Fruit fly (Drosophila melanogaster) whole organism, embryonic: ENCODE measurements around the gene spz3.

Experiments used
- Ada2b ChIP-seq: fragments of 200-800 bp; sonication (Bioruptor generic); IDR thresholded peaks from 2 replicates; pipeline ENCODE4 v1.3.6; 2022; ENCODE audit warnings: missing biosample characterization, missing genetic modification characterization
- B-H1 ChIP-seq: fragments of 200-800 bp; sonication (Bioruptor generic); IDR thresholded peaks from 3 replicates; pipeline ENCODE4 v1.3.6; 2022; ENCODE audit warnings: missing biosample characterization, missing genetic modification characterization
- Blimp-1 ChIP-seq: fragments of 200-800 bp; sonication (Bioruptor generic); optimal IDR thresholded peaks from 3 replicates; lab custom pipeline; 2018; ENCODE audit warnings: missing biosample characterization, missing genetic modification characterization, mild to moderate bottlenecking, moderate library complexity, missing genetic modification reagents
- CG10274 ChIP-seq: fragments of 200-800 bp; sonication (Bioruptor generic); optimal IDR thresholded peaks from 3 replicates; lab custom pipeline; 2017; ENCODE audit warnings: missing biosample characterization, mild to moderate bottlenecking, missing genetic modification characterization
- CG10543 ChIP-seq: fragments of 200-800 bp; sonication (Bioruptor generic); optimal IDR thresholded peaks from 3 replicates; lab custom pipeline; 2017; ENCODE audit warnings: missing biosample characterization, mild to moderate bottlenecking, missing genetic modification characterization, moderate library complexity
- CG11398 ChIP-seq: fragments of 200-800 bp; sonication (Bioruptor generic); optimal IDR thresholded peaks from 2 replicates; lab custom pipeline; 2016; ENCODE audit warnings: missing biosample characterization, missing genetic modification characterization
- CG11504 ChIP-seq: fragments of 200-800 bp; sonication (Bioruptor generic); optimal IDR thresholded peaks from 3 replicates; lab custom pipeline; 2019; ENCODE audit warnings: missing biosample characterization, mild to moderate bottlenecking, missing genetic modification characterization, moderate library complexity
- CG11723 ChIP-seq: fragments of 200-800 bp; sonication (Bioruptor generic); optimal IDR thresholded peaks from 2 replicates; lab custom pipeline; 2017; ENCODE audit warnings: missing biosample characterization, mild to moderate bottlenecking, missing genetic modification characterization
- CG13287 ChIP-seq: fragments of 200-800 bp; sonication (Bioruptor generic); IDR thresholded peaks from 2 replicates; pipeline ENCODE4 v1.3.6; 2022; ENCODE audit warnings: missing biosample characterization, missing genetic modification characterization; ENCODE audit not compliant: partially characterized antibody
- CG14050 ChIP-seq: fragments of 200-800 bp; sonication (Bioruptor generic); IDR thresholded peaks from 3 replicates; pipeline ENCODE4 v1.3.6; 2022; ENCODE audit warnings: missing biosample characterization, missing genetic modification characterization
- CG14667 ChIP-seq: fragments of 200-800 bp; sonication (Bioruptor generic); IDR thresholded peaks from 2 replicates; pipeline ENCODE4 v1.3.6; 2022; ENCODE audit warnings: missing biosample characterization, missing genetic modification characterization
- CG17385 ChIP-seq: fragments of 200-800 bp; sonication (Bioruptor generic); optimal IDR thresholded peaks from 3 replicates; lab custom pipeline; 2018; ENCODE audit warnings: missing biosample characterization, mild to moderate bottlenecking, missing genetic modification characterization
- CG17568 ChIP-seq: fragments of 200-800 bp; sonication (Bioruptor generic); optimal IDR thresholded peaks from 2 replicates; lab custom pipeline; 2018; ENCODE audit warnings: missing biosample characterization, mild to moderate bottlenecking, missing genetic modification characterization, moderate library complexity
- CG18011 ChIP-seq: fragments of 200-800 bp; sonication (Bioruptor generic); optimal IDR thresholded peaks from 2 replicates; lab custom pipeline; 2017; ENCODE audit warnings: missing biosample characterization, missing genetic modification characterization, mild to moderate bottlenecking, moderate library complexity, missing genotype
- CG18764 ChIP-seq: fragments of 200-800 bp; sonication (Bioruptor generic); optimal IDR thresholded peaks from 3 replicates; lab custom pipeline; 2016; ENCODE audit warnings: missing biosample characterization, missing genetic modification characterization
- CG43689 ChIP-seq: fragments of 200-800 bp; sonication (Bioruptor generic); IDR thresholded peaks from 2 replicates; pipeline ENCODE4 v1.3.6; 2022; ENCODE audit warnings: missing biosample characterization, missing genetic modification characterization
- CG4707 ChIP-seq: fragments of 200-800 bp; sonication (Bioruptor generic); optimal IDR thresholded peaks from 2 replicates; lab custom pipeline; 2018; ENCODE audit warnings: missing biosample characterization, mild to moderate bottlenecking, missing genetic modification characterization, moderate library complexity
- CG6813 ChIP-seq: fragments of 200-800 bp; sonication (Bioruptor generic); optimal IDR thresholded peaks from 2 replicates; lab custom pipeline; 2017; ENCODE audit warnings: missing biosample characterization, missing genetic modification characterization, mild to moderate bottlenecking, moderate library complexity, missing genetic modification reagents
- CG6854 ChIP-seq: fragments of 200-800 bp; sonication (Bioruptor generic); optimal IDR thresholded peaks from 3 replicates; lab custom pipeline; 2017; ENCODE audit warnings: missing biosample characterization, mild to moderate bottlenecking, missing genetic modification characterization
- D19A ChIP-seq: fragments of 200-800 bp; optimal IDR thresholded peaks from 3 replicates; lab custom pipeline; 2019; ENCODE audit warnings: missing biosample characterization, mild to moderate bottlenecking, missing genetic modification characterization, moderate library complexity
- D19B ChIP-seq: fragments of 200-800 bp; sonication (Bioruptor generic); optimal IDR thresholded peaks from 2 replicates; lab custom pipeline; 2017; ENCODE audit warnings: missing biosample characterization, mild to moderate bottlenecking, missing genetic modification characterization
- Dek ChIP-seq: fragments of 200-800 bp; sonication (Bioruptor generic); optimal IDR thresholded peaks from 3 replicates; lab custom pipeline; 2019; ENCODE audit warnings: missing biosample characterization, mild to moderate bottlenecking, missing genetic modification characterization, moderate library complexity
- GATAe ChIP-seq: fragments of 200-800 bp; sonication (Bioruptor generic); conservative IDR thresholded peaks from 2 replicates; pipeline ENCODE4 v1.3.6; 2022; ENCODE audit warnings: missing biosample characterization, missing genetic modification characterization
- Hey ChIP-seq: fragments of 200-800 bp; sonication (Bioruptor generic); optimal IDR thresholded peaks from 3 replicates; lab custom pipeline; 2018; ENCODE audit warnings: missing biosample characterization, mild to moderate bottlenecking, missing genetic modification characterization
- Hmx ChIP-seq: fragments of 200-800 bp; sonication (Bioruptor generic); optimal IDR thresholded peaks from 2 replicates; lab custom pipeline; 2016; ENCODE audit warnings: missing biosample characterization, missing genetic modification characterization
- Hsf ChIP-seq: fragments of 200-800 bp; sonication (Bioruptor generic); optimal IDR thresholded peaks from 3 replicates; lab custom pipeline; 2016; ENCODE audit warnings: missing biosample characterization, missing genetic modification characterization
- Lhr ChIP-seq: fragments of 200-800 bp; sonication (Bioruptor generic); optimal IDR thresholded peaks from 3 replicates; lab custom pipeline; 2017; ENCODE audit warnings: mild to moderate bottlenecking, missing biosample characterization, missing genetic modification reagents, missing genetic modification characterization
- MBD-R2 ChIP-seq: fragments of 200-800 bp; sonication (Bioruptor generic); IDR thresholded peaks from 2 replicates; pipeline ENCODE4 v1.3.6; 2022; ENCODE audit warnings: missing biosample characterization, missing genetic modification characterization
- PHDP ChIP-seq: fragments of 200-800 bp; sonication (Bioruptor generic); optimal IDR thresholded peaks from 3 replicates; lab custom pipeline; 2018; ENCODE audit warnings: missing biosample characterization, mild to moderate bottlenecking, missing genetic modification characterization, moderate library complexity
- Sox100B ChIP-seq: fragments of 200-800 bp; sonication (Bioruptor generic); optimal IDR thresholded peaks from 3 replicates; lab custom pipeline; 2018; ENCODE audit warnings: missing biosample characterization, mild to moderate bottlenecking, missing genetic modification characterization
- ap ChIP-seq: fragments of 200-800 bp; sonication (Bioruptor generic); IDR thresholded peaks from 2 replicates; pipeline ENCODE4 v1.3.6; 2022; ENCODE audit warnings: missing biosample characterization, missing genetic modification characterization
- ato ChIP-seq: fragments of 200-800 bp; sonication (Bioruptor generic); IDR thresholded peaks from 2 replicates; pipeline ENCODE4 v1.3.6; 2022; ENCODE audit warnings: missing biosample characterization, missing genetic modification characterization; ENCODE audit not compliant: partially characterized antibody
- disco-r ChIP-seq: fragments of 200-800 bp; sonication (Bioruptor generic); optimal IDR thresholded peaks from 2 replicates; lab custom pipeline; 2016; ENCODE audit warnings: missing biosample characterization, missing genetic modification characterization
- dmrt11E ChIP-seq: fragments of 200-800 bp; sonication (Bioruptor generic); optimal IDR thresholded peaks from 3 replicates; lab custom pipeline; 2018; ENCODE audit warnings: missing biosample characterization, mild to moderate bottlenecking, missing genetic modification characterization, moderate library complexity
- dpn ChIP-seq, 2 experiments: fragments of 200-800 bp; sonication (Bioruptor generic); optimal IDR thresholded peaks; 3 replicates each; lab custom pipeline; 2016; ENCODE audit warnings: missing biosample characterization in 2 of 2, missing genetic modification characterization in 2 of 2
- grn ChIP-seq: fragments of 200-800 bp; sonication (Bioruptor generic); optimal IDR thresholded peaks from 3 replicates; lab custom pipeline; 2017; ENCODE audit warnings: missing biosample characterization, missing genetic modification characterization
- ind ChIP-seq: fragments of 200-800 bp; sonication (Bioruptor generic); optimal IDR thresholded peaks from 3 replicates; lab custom pipeline; 2016; ENCODE audit warnings: missing biosample characterization, missing genetic modification characterization
- kah ChIP-seq: fragments of 200-800 bp; sonication (Bioruptor generic); optimal IDR thresholded peaks from 2 replicates; lab custom pipeline; 2018; ENCODE audit warnings: missing biosample characterization, mild to moderate bottlenecking, missing genetic modification characterization
- lilli ChIP-seq: fragments of 200-800 bp; sonication (Bioruptor generic); optimal IDR thresholded peaks from 3 replicates; lab custom pipeline; 2016; ENCODE audit warnings: missing biosample characterization, missing genetic modification characterization
- mirr ChIP-seq: fragments of 200-800 bp; sonication (Bioruptor generic); optimal IDR thresholded peaks from 3 replicates; lab custom pipeline; 2018; ENCODE audit warnings: missing biosample characterization, mild to moderate bottlenecking, missing genetic modification characterization
- nom ChIP-seq: fragments of 200-800 bp; sonication (Bioruptor generic); optimal IDR thresholded peaks from 2 replicates; lab custom pipeline; 2017; ENCODE audit warnings: missing biosample characterization, missing genetic modification characterization, mild to moderate bottlenecking, moderate library complexity, missing genetic modification reagents
- onecut ChIP-seq: fragments of 200-800 bp; sonication (Bioruptor generic); IDR thresholded peaks from 2 replicates; pipeline ENCODE4 v1.3.6; 2022; ENCODE audit warnings: missing biosample characterization, missing genetic modification characterization
- pan ChIP-seq, 4 experiments: fragments of >200 bp in 3 of 4; fragments of 200-800 bp in 1 of 4; sonication (Bioruptor generic) in 1 of 4; optimal IDR thresholded peaks in 3 of 4; IDR thresholded peaks in 1 of 4; 2 replicates each; pipeline versions ENCODE4 v1.3.6 to Lab custom; 2017 to 2022; ENCODE audit warnings: missing biosample characterization in 2 of 4, missing genetic modification characterization in 2 of 4, mixed read lengths in 1 of 4
- pfk ChIP-seq: fragments of 200-800 bp; sonication (Bioruptor generic); optimal IDR thresholded peaks from 2 replicates; lab custom pipeline; 2018; ENCODE audit warnings: missing biosample characterization, mild to moderate bottlenecking, missing genetic modification characterization, moderate library complexity
- row ChIP-seq: fragments of 200-800 bp; sonication (Bioruptor generic); IDR thresholded peaks from 3 replicates; pipeline ENCODE4 v1.3.6; 2022; ENCODE audit warnings: missing biosample characterization, missing genetic modification characterization
- slou ChIP-seq: fragments of 200-800 bp; sonication (Bioruptor generic); optimal IDR thresholded peaks from 3 replicates; lab custom pipeline; 2016; ENCODE audit warnings: missing biosample characterization, missing genetic modification characterization
- slp2 ChIP-seq: fragments of 200-800 bp; sonication (Bioruptor generic); optimal IDR thresholded peaks from 2 replicates; lab custom pipeline; 2016; ENCODE audit warnings: missing biosample characterization, missing genetic modification characterization
- so ChIP-seq: fragments of 200-800 bp; sonication (Bioruptor generic); IDR thresholded peaks from 3 replicates; pipeline ENCODE4 v1.3.6; 2022; ENCODE audit warnings: missing biosample characterization, missing genetic modification characterization
- usp ChIP-seq: fragments of >200 bp; optimal IDR thresholded peaks from 2 replicates; lab custom pipeline; 2017; ENCODE audit warnings: missing biosample characterization, missing genetic modification characterization

spz3 gene

DNA sequence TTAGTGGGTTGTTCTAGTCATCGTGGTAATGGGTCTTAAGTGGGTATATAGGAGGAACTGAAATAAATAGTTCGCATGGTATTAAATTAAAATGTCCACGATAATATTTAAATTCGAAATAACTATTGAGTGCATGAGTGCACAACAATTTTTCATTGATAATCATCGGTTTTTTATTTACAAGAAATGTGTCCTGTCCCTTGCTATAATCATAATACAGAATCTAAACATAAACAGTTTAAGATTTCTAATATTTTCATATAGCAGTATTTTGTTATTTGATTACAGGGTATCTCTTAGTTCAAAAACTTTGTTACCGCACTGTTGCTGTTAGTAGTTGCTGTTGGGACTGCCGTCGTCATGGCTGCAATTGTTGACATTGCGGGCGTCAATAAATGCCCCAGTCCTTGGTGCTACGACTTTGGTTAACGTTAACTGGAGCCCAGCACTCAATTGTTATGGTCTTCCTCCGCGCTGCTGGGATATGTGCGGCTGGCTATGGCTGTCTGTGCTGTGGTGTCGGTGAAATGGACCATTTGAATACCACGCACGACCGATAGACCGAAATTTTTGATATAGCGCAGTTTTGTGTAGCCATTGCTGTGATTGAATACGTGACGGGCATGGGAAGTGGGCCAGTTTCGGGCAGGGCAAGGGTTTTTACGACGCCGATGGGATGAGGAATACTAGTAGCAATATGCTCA is 7.4 kb downstream of the spz3 start (continued):
- TF ChIP-seq row (GFP tag; lab: Robert Waterston, UW) (peak; percentile 59), Sox100B (GFP tag; lab: Kevin White, UChicago) (peak; percentile 44), CG11504 (tag; lab: Kevin White, UChicago) (peak; percentile 65), D19B (GFP tag; lab: Kevin White, UChicago) (peak; percentile 77), Lhr (GFP tag; lab: Kevin White, UChicago) (no peak), CG11723 (GFP tag; lab: Kevin White, UChicago) (no peak), CG43689 (GFP tag; lab: Robert Waterston, UW) (no peak), slou (peak; percentile 46), MBD-R2 (GFP tag; lab: Robert Waterston, UW) (no peak), kah (GFP tag; lab: Kevin White, UChicago) (no peak), pan (optimal IDR thresholded peaks at IDR 0.05; lab: Kevin White, UChicago) (no peak), pan (GFP tag; optimal IDR thresholded peaks at IDR 0.05 in 1 of 2, IDR thresholded peaks at IDR 0.05 in 1 of 2) (peak in 1 of 2 experiments; percentile 30), CG14050 (no peak), ap (GFP tag; lab: Robert Waterston, UW) (no peak), Hey (no peak), onecut (GFP tag; lab: Robert Waterston, UW) (no peak), CG10274 (GFP tag; lab: Kevin White, UChicago) (no peak), usp (GFP tag; lab: Kevin White, UChicago) (no peak), CG6813 (GFP tag; lab: Kevin White, UChicago) (peak; percentile 28), CG10543 (GFP tag; lab: Kevin White, UChicago) (no peak), grn (GFP tag; lab: Kevin White, UChicago) (no peak), pfk (GFP tag; lab: Kevin White, UChicago) (no peak), B-H1 (GFP tag; lab: Robert Waterston, UW) (no peak), CG17568 (GFP tag; lab: Kevin White, UChicago) (peak; percentile 16), CG17385 (GFP tag; lab: Kevin White, UChicago) (peak; percentile 40), slp2 (GFP tag; lab: Kevin White, UChicago) (no peak), CG18011 (no peak), disco-r (GFP tag; lab: Kevin White, UChicago) (peak; percentile 20), ato (GFP tag; lab: Robert Waterston, UW) (no peak), CG6854 (GFP tag; lab: Kevin White, UChicago) (peak; percentile 39), nom (GFP tag; lab: Kevin White, UChicago) (no peak), Blimp-1 (peak; percentile 18), Ada2b (peak; percentile 14; the same call in 1 of the 2 replicates), Hsf (peak; percentile 25), mirr (GFP tag; lab: Kevin White, UChicago) (no peak), dpn (GFP tag; optimal IDR thresholded peaks at IDR 0.05; lab: Kevin White, UChicago) (peak; percentile 34), lilli (peak; percentile 58), Hmx (GFP tag; lab: Kevin White, UChicago) (no peak), CG13287 (GFP tag; lab: Robert Waterston, UW) (no peak), CG4707 (GFP tag; lab: Kevin White, UChicago) (no peak), PHDP (tag; lab: Kevin White, UChicago) (peak; percentile 51), CG11398 (GFP tag; lab: Kevin White, UChicago) (no peak), CG18764 (GFP tag; lab: Kevin White, UChicago) (no peak), CG14667 (GFP tag; lab: Robert Waterston, UW) (0 out of 2 replicates have a peak, but pooled peaks have one; percentile 23), Dek (tag; lab: Kevin White, UChicago) (peak; percentile 55), ind (GFP tag; lab: Kevin White, UChicago) (peak; percentile 20), dmrt11E (no peak), so (GFP tag; lab: Robert Waterston, UW) (no peak), D19A (tag; lab: Kevin White, UChicago) (peak; percentile 44), GATAe (GFP tag; lab: Robert Waterston, UW) (no peak)
